Worm (Caenorhabditis elegans) whole organism, early embryonic: ENCODE data around the gene chil-12.

Experiments
- F13C5.2 ChIP-seq: sonication (generic microtip); optimal IDR thresholded peaks from 2 replicates; lab custom pipeline; 2017; ENCODE audit warnings: mild to moderate bottlenecking, missing genetic modification characterization, inconsistent platforms, missing compliant biosample characterization
- aly-1 ChIP-seq: sonication (generic microtip); optimal IDR thresholded peaks from 2 replicates; lab custom pipeline; 2016; ENCODE audit warnings: missing genetic modification characterization, missing compliant biosample characterization
- ama-1 ChIP-seq: fragments of 150-350 bp; optimal IDR thresholded peaks from 2 replicates; lab custom pipeline; 2014
- ceh-13 ChIP-seq: fragments of 200-800 bp; sonication (Bioruptor generic); optimal IDR thresholded peaks from 2 replicates; lab custom pipeline; 2018; ENCODE audit warnings: mild to moderate bottlenecking, missing genetic modification characterization, missing compliant biosample characterization
- ets-7 ChIP-seq: sonication (generic microtip); optimal IDR thresholded peaks from 2 replicates; lab custom pipeline; 2016; ENCODE audit warnings: missing genotype, missing genetic modification characterization, missing compliant biosample characterization
- flt-1 ChIP-seq: fragments of 200-800 bp; sonication (Bioruptor generic); IDR thresholded peaks from 2 replicates; pipeline ENCODE4 v1.3.6; 2022; ENCODE audit warnings: missing genetic modification characterization, missing compliant biosample characterization
- hmg-4 ChIP-seq: fragments of 200-800 bp; sonication (Bioruptor generic); optimal IDR thresholded peaks from 2 replicates; lab custom pipeline; 2018; ENCODE audit warnings: mild to moderate bottlenecking, missing genetic modification characterization, missing compliant biosample characterization
- hnd-1 ChIP-seq: sonication (generic microtip); optimal IDR thresholded peaks from 2 replicates; lab custom pipeline; 2016; ENCODE audit warnings: missing genetic modification characterization, missing compliant biosample characterization
- scrt-1 ChIP-seq: fragments of 200-800 bp; sonication (Bioruptor generic); IDR thresholded peaks from 2 replicates; pipeline ENCODE4 v1.3.6; 2022; ENCODE audit warnings: missing genetic modification characterization, missing compliant biosample characterization
- sea-1 ChIP-seq: fragments of 200-800 bp; sonication (Bioruptor generic); conservative IDR thresholded peaks from 2 replicates; pipeline ENCODE4 v1.3.6; 2022; ENCODE audit warnings: missing genetic modification characterization, missing compliant biosample characterization
- tbx-11 ChIP-seq: fragments of 200-800 bp; sonication (Bioruptor generic); IDR thresholded peaks from 2 replicates; pipeline ENCODE4 v1.3.6; 2022; ENCODE audit warnings: missing genetic modification characterization, missing compliant biosample characterization
- tra-4 ChIP-seq: sonication (generic microtip); optimal IDR thresholded peaks from 2 replicates; lab custom pipeline; 2017; ENCODE audit warnings: missing genetic modification characterization, missing compliant biosample characterization

- TF ChIP-seq aly-1 (tag; lab: Kevin White, UChicago), result no peak
- no peak for TF ChIP-seq ceh-13 (GFP tag; lab: Kevin White, UChicago)
- no peak for TF ChIP-seq ama-1 (lab: Kevin White, UChicago)
- TF ChIP-seq hmg-4, result no peak
- TF ChIP-seq tbx-11 (GFP tag; lab: Robert Waterston, UW), result no peak
- no peak for TF ChIP-seq flt-1 (GFP tag; lab: Robert Waterston, UW)
- TF ChIP-seq hnd-1 (tag; lab: Kevin White, UChicago), result no peak
- TF ChIP-seq tra-4, result no peak
- TF ChIP-seq sea-1, result no peak
- no peak for TF ChIP-seq scrt-1 (GFP tag; lab: Robert Waterston, UW)
- no peak for TF ChIP-seq F13C5.2 (tag; lab: Kevin White, UChicago)
- TF ChIP-seq ets-7 (tag; lab: Kevin White, UChicago), result no peak
Measured at ce11 chrV:15232200-15232599, 9.2 kb upstream of the chil-12 start, which contains the start of gene srw-13.
